Fruit fly (Drosophila melanogaster) whole organism, embryonic: ENCODE data around the gene TBC1D16.

Experiments used
- Atf3 ChIP-seq: fragments of 200-800 bp; sonication (Bioruptor generic); optimal IDR thresholded peaks from 3 replicates; lab custom pipeline; 2016; ENCODE audit warnings: missing biosample characterization, missing genetic modification characterization
- Bgb ChIP-seq: fragments of 200-800 bp; sonication (Bioruptor generic); IDR thresholded peaks from 2 replicates; pipeline ENCODE4 v1.3.6; 2022; ENCODE audit warnings: missing biosample characterization, missing genetic modification characterization; ENCODE audit not compliant: partially characterized antibody
- CG11456 ChIP-seq: fragments of 200-800 bp; sonication (Bioruptor generic); IDR thresholded peaks from 3 replicates; pipeline ENCODE4 v1.3.6; 2022; ENCODE audit warnings: missing biosample characterization, missing genetic modification characterization
- CG12155 ChIP-seq: fragments of 200-800 bp; sonication (Bioruptor generic); optimal IDR thresholded peaks from 3 replicates; lab custom pipeline; 2016; ENCODE audit warnings: missing biosample characterization, missing genetic modification characterization
- CG13624 ChIP-seq: fragments of 200-800 bp; sonication (Bioruptor generic); optimal IDR thresholded peaks from 2 replicates; lab custom pipeline; 2016; ENCODE audit warnings: missing biosample characterization, missing genetic modification characterization
- CG13775 ChIP-seq: fragments of 200-800 bp; sonication (Bioruptor generic); optimal IDR thresholded peaks from 3 replicates; lab custom pipeline; 2017; ENCODE audit warnings: missing biosample characterization, mild to moderate bottlenecking, missing genetic modification characterization
- CG15011 ChIP-seq: fragments of 200-800 bp; sonication (Bioruptor generic); optimal IDR thresholded peaks from 3 replicates; lab custom pipeline; 2018; ENCODE audit warnings: missing biosample characterization, mild to moderate bottlenecking, missing genetic modification characterization
- CG1602 ChIP-seq: fragments of 200-800 bp; sonication (Bioruptor generic); optimal IDR thresholded peaks from 3 replicates; lab custom pipeline; 2016; ENCODE audit warnings: missing biosample characterization, missing genetic modification characterization
- CG18011 ChIP-seq: fragments of 200-800 bp; sonication (Bioruptor generic); optimal IDR thresholded peaks from 2 replicates; lab custom pipeline; 2017; ENCODE audit warnings: missing biosample characterization, missing genetic modification characterization, mild to moderate bottlenecking, moderate library complexity, missing genotype
- CG18619 ChIP-seq: fragments of 200-800 bp; sonication (Bioruptor generic); optimal IDR thresholded peaks from 3 replicates; lab custom pipeline; 2017; ENCODE audit warnings: missing biosample characterization, mild to moderate bottlenecking, missing genetic modification characterization
- CG2120 ChIP-seq: fragments of 200-800 bp; sonication (Bioruptor generic); optimal IDR thresholded peaks from 3 replicates; lab custom pipeline; 2016; ENCODE audit warnings: missing biosample characterization, missing genetic modification characterization
- CG34376 ChIP-seq: fragments of 200-800 bp; sonication (Bioruptor generic); optimal IDR thresholded peaks from 2 replicates; lab custom pipeline; 2018; ENCODE audit warnings: missing biosample characterization, mild to moderate bottlenecking, missing genetic modification characterization
- CG9876 ChIP-seq: fragments of 200-800 bp; sonication (Bioruptor generic); optimal IDR thresholded peaks from 2 replicates; lab custom pipeline; 2016; ENCODE audit warnings: missing biosample characterization, missing genetic modification characterization
- Deaf1 ChIP-seq: fragments of 200-800 bp; optimal IDR thresholded peaks from 3 replicates; lab custom pipeline; 2019; ENCODE audit warnings: missing biosample characterization, mild to moderate bottlenecking, missing genetic modification characterization, moderate library complexity
- Doc3 ChIP-seq: fragments of 200-800 bp; sonication (Bioruptor generic); IDR thresholded peaks from 3 replicates; pipeline ENCODE4 v1.3.6; 2022; ENCODE audit warnings: missing biosample characterization, missing genetic modification characterization; ENCODE audit not compliant: partially characterized antibody
- Drgx ChIP-seq: fragments of 200-800 bp; sonication (Bioruptor generic); IDR thresholded peaks from 2 replicates; pipeline ENCODE4 v1.3.6; 2022; ENCODE audit warnings: missing biosample characterization, missing genetic modification characterization
- Gug ChIP-seq: fragments of 200-800 bp; sonication (Bioruptor generic); IDR thresholded peaks from 4 replicates; pipeline ENCODE4 v1.3.6; 2022; ENCODE audit warnings: missing biosample characterization, missing genetic modification characterization
- H2.0 ChIP-seq: fragments of 200-800 bp; sonication (Bioruptor generic); IDR thresholded peaks from 2 replicates; pipeline ENCODE4 v1.3.6; 2022; ENCODE audit warnings: missing biosample characterization, missing genetic modification characterization
- HLH4C ChIP-seq: fragments of 200-800 bp; sonication (Bioruptor generic); IDR thresholded peaks from 3 replicates; pipeline ENCODE4 v1.3.6; 2022; ENCODE audit warnings: missing biosample characterization, missing genetic modification characterization; ENCODE audit not compliant: partially characterized antibody
- Hmr ChIP-seq: fragments of 200-800 bp; sonication (Bioruptor generic); optimal IDR thresholded peaks from 3 replicates; lab custom pipeline; 2017; ENCODE audit warnings: mild to moderate bottlenecking, missing biosample characterization, missing genetic modification reagents, missing genetic modification characterization
- Jarid2 ChIP-seq: fragments of 200-800 bp; sonication (Bioruptor generic); optimal IDR thresholded peaks from 3 replicates; lab custom pipeline; 2017; ENCODE audit warnings: mild to moderate bottlenecking, missing biosample characterization, missing genetic modification reagents, missing genetic modification characterization
- Lpt ChIP-seq: fragments of >200 bp; optimal IDR thresholded peaks from 2 replicates; lab custom pipeline; 2018; ENCODE audit warnings: missing biosample characterization, missing genetic modification characterization
- Meics ChIP-seq: fragments of 200-800 bp; sonication (Bioruptor generic); optimal IDR thresholded peaks from 2 replicates; lab custom pipeline; 2017; ENCODE audit warnings: missing biosample characterization, mild to moderate bottlenecking, missing genetic modification characterization
- Mes4 ChIP-seq: fragments of 200-800 bp; sonication (Bioruptor generic); optimal IDR thresholded peaks from 2 replicates; lab custom pipeline; 2016; ENCODE audit warnings: missing biosample characterization, missing genetic modification characterization
- PHDP ChIP-seq: fragments of 200-800 bp; sonication (Bioruptor generic); optimal IDR thresholded peaks from 3 replicates; lab custom pipeline; 2018; ENCODE audit warnings: missing biosample characterization, mild to moderate bottlenecking, missing genetic modification characterization, moderate library complexity
- Sox102F ChIP-seq: fragments of 200-800 bp; sonication (Bioruptor generic); optimal IDR thresholded peaks from 2 replicates; lab custom pipeline; 2018; ENCODE audit warnings: missing biosample characterization, mild to moderate bottlenecking, missing genetic modification characterization, moderate library complexity
- Ssrp ChIP-seq: fragments of 200-800 bp; sonication (Bioruptor generic); optimal IDR thresholded peaks from 2 replicates; lab custom pipeline; 2018; ENCODE audit warnings: missing biosample characterization, mild to moderate bottlenecking, missing genetic modification characterization, moderate library complexity
- bowl ChIP-seq: fragments of 200-800 bp; sonication (Bioruptor generic); IDR thresholded peaks from 2 replicates; pipeline ENCODE4 v1.3.6; 2022; ENCODE audit warnings: missing biosample characterization, missing genetic modification characterization
- chinmo ChIP-seq: fragments of 200-800 bp; sonication (Bioruptor generic); IDR thresholded peaks from 4 replicates; pipeline ENCODE4 v1.3.6; 2022; ENCODE audit warnings: missing biosample characterization, missing genetic modification characterization; ENCODE audit not compliant: partially characterized antibody
- croc ChIP-seq: fragments of 200-800 bp; sonication (Bioruptor generic); conservative IDR thresholded peaks from 3 replicates; pipeline ENCODE4 v1.3.6; 2022; ENCODE audit warnings: missing biosample characterization, missing genetic modification characterization
- disco-r ChIP-seq: fragments of 200-800 bp; sonication (Bioruptor generic); optimal IDR thresholded peaks from 2 replicates; lab custom pipeline; 2016; ENCODE audit warnings: missing biosample characterization, missing genetic modification characterization
- eyg ChIP-seq: fragments of 200-800 bp; sonication (Bioruptor generic); optimal IDR thresholded peaks from 3 replicates; lab custom pipeline; 2016; ENCODE audit warnings: missing biosample characterization, missing genetic modification characterization
- gfzf ChIP-seq: fragments of 200-800 bp; sonication (Bioruptor generic); optimal IDR thresholded peaks from 2 replicates; lab custom pipeline; 2016; ENCODE audit warnings: missing biosample characterization, mild to moderate bottlenecking, missing genetic modification characterization, moderate library complexity
- grau ChIP-seq: fragments of 200-800 bp; optimal IDR thresholded peaks from 3 replicates; lab custom pipeline; 2019; ENCODE audit warnings: missing biosample characterization, mild to moderate bottlenecking, missing genetic modification characterization, moderate library complexity
- hbn ChIP-seq: fragments of 200-800 bp; sonication (Bioruptor generic); IDR thresholded peaks from 2 replicates; pipeline ENCODE4 v1.3.6; 2022; ENCODE audit warnings: missing biosample characterization, missing genetic modification characterization; ENCODE audit not compliant: partially characterized antibody
- ind ChIP-seq: fragments of 200-800 bp; sonication (Bioruptor generic); optimal IDR thresholded peaks from 3 replicates; lab custom pipeline; 2016; ENCODE audit warnings: missing biosample characterization, missing genetic modification characterization
- inv ChIP-seq: fragments of 200-800 bp; sonication (Bioruptor generic); IDR thresholded peaks from 2 replicates; pipeline ENCODE4 v1.3.6; 2022; ENCODE audit warnings: missing biosample characterization, missing genetic modification characterization; ENCODE audit not compliant: partially characterized antibody
- jigr1 ChIP-seq: fragments of 200-800 bp; sonication (Bioruptor generic); IDR thresholded peaks from 3 replicates; pipeline ENCODE4 v1.3.6; 2022; ENCODE audit warnings: missing biosample characterization, missing genetic modification characterization
- kni ChIP-seq: fragments of 200-800 bp; sonication (Bioruptor generic); optimal IDR thresholded peaks from 3 replicates; lab custom pipeline; 2017; ENCODE audit warnings: mild to moderate bottlenecking, missing biosample characterization, missing genetic modification reagents, missing genetic modification characterization
- luna ChIP-seq: fragments of 200-800 bp; sonication (Bioruptor generic); optimal IDR thresholded peaks from 2 replicates; lab custom pipeline; 2016; ENCODE audit warnings: missing biosample characterization, missing genetic modification characterization
- mirr ChIP-seq: fragments of 200-800 bp; sonication (Bioruptor generic); optimal IDR thresholded peaks from 3 replicates; lab custom pipeline; 2018; ENCODE audit warnings: missing biosample characterization, mild to moderate bottlenecking, missing genetic modification characterization
- org-1 ChIP-seq: fragments of 200-800 bp; sonication (Bioruptor generic); optimal IDR thresholded peaks from 2 replicates; lab custom pipeline; 2017; ENCODE audit warnings: missing biosample characterization, missing genetic modification characterization
- sens-2 ChIP-seq: fragments of 200-800 bp; sonication (Bioruptor generic); IDR thresholded peaks from 2 replicates; pipeline ENCODE4 v1.3.6; 2022; ENCODE audit warnings: missing biosample characterization, missing genetic modification characterization
- sisA ChIP-seq: fragments of 200-800 bp; sonication (Bioruptor generic); IDR thresholded peaks from 2 replicates; pipeline ENCODE4 v1.3.6; 2022; ENCODE audit warnings: missing biosample characterization, missing genetic modification characterization
- so ChIP-seq: fragments of 200-800 bp; sonication (Bioruptor generic); IDR thresholded peaks from 3 replicates; pipeline ENCODE4 v1.3.6; 2022; ENCODE audit warnings: missing biosample characterization, missing genetic modification characterization
- sob ChIP-seq: fragments of 200-800 bp; sonication (Bioruptor generic); IDR thresholded peaks from 2 replicates; pipeline ENCODE4 v1.3.6; 2022; ENCODE audit warnings: missing biosample characterization, missing genetic modification characterization
- sr ChIP-seq: fragments of 200-800 bp; sonication (Bioruptor generic); IDR thresholded peaks from 3 replicates; pipeline ENCODE4 v1.3.6; 2022; ENCODE audit warnings: missing biosample characterization, missing genetic modification characterization
- stc ChIP-seq: fragments of 200-800 bp; sonication (Bioruptor generic); IDR thresholded peaks from 2 replicates; pipeline ENCODE4 v1.3.6; 2022; ENCODE audit warnings: missing biosample characterization, missing genetic modification characterization
- trh ChIP-seq: fragments of 200-800 bp; sonication (Bioruptor generic); optimal IDR thresholded peaks from 2 replicates; lab custom pipeline; 2016; ENCODE audit warnings: missing biosample characterization, missing genetic modification characterization
- unpg ChIP-seq: fragments of 200-800 bp; sonication (Bioruptor generic); optimal IDR thresholded peaks from 3 replicates; lab custom pipeline; 2018; ENCODE audit warnings: missing biosample characterization, mild to moderate bottlenecking, missing genetic modification characterization, moderate library complexity
- vnd ChIP-seq: fragments of 200-800 bp; sonication (Bioruptor generic); IDR thresholded peaks from 3 replicates; pipeline ENCODE4 v1.3.6; 2022; ENCODE audit warnings: missing biosample characterization, missing genetic modification characterization; ENCODE audit not compliant: partially characterized antibody
- z ChIP-seq: fragments of 200-800 bp; sonication (Bioruptor generic); IDR thresholded peaks from 3 replicates; pipeline ENCODE4 v1.3.6; 2022; ENCODE audit warnings: missing biosample characterization, missing genetic modification characterization

TBC1D16 gene

dm6 chr2L:10474268-10474678, 38.8 kb upstream of the TBC1D16 start, which contains the start of gene RluA-1 (continued):
- TF ChIP-seq CG11456 (GFP tag; lab: Robert Waterston, UW) (peak; percentile 99), unpg (GFP tag; lab: Kevin White, UChicago) (peak; percentile 100), ind (peak; percentile 99), H2.0 (peak; percentile 99), PHDP (tag; lab: Kevin White, UChicago) (peak; percentile 100), Lpt (GFP tag; lab: Kevin White, UChicago) (no peak), sr (GFP tag; lab: Robert Waterston, UW) (peak; percentile 91), CG9876 (GFP tag; lab: Kevin White, UChicago) (peak; percentile 72), so (GFP tag; lab: Robert Waterston, UW) (peak; percentile 97), CG18619 (GFP tag; lab: Kevin White, UChicago) (peak; percentile 99), sens-2 (GFP tag; lab: Robert Waterston, UW) (peak; percentile 98), disco-r (GFP tag; lab: Kevin White, UChicago) (peak; percentile 87), CG13624 (GFP tag; lab: Kevin White, UChicago) (peak; percentile 92), CG34376 (peak; percentile 97), jigr1 (GFP tag; lab: Robert Waterston, UW) (peak; percentile 94), org-1 (peak; percentile 99), sisA (GFP tag; lab: Robert Waterston, UW) (peak; percentile 90; the same call in 1 of the 2 replicates), Deaf1 (tag; lab: Kevin White, UChicago) (peak; percentile 91), luna (GFP tag; lab: Kevin White, UChicago) (no peak), Sox102F (peak; percentile 100), stc (peak; percentile 100), CG18011 (GFP tag; lab: Kevin White, UChicago) (peak; percentile 92), z (GFP tag; lab: Robert Waterston, UW) (peak; percentile 86), CG13775 (GFP tag; lab: Kevin White, UChicago) (peak; percentile 99), inv (peak; percentile 57), Bgb (GFP tag; lab: Robert Waterston, UW) (peak; percentile 53), mirr (peak; percentile 97), Doc3 (GFP tag; lab: Robert Waterston, UW) (peak; percentile 56; the same call in 2 of the 3 replicates), gfzf (peak; percentile 4), trh (peak; percentile 98), Drgx (GFP tag; lab: Robert Waterston, UW) (peak; percentile 99), bowl (GFP tag; lab: Robert Waterston, UW) (peak; percentile 99), Ssrp (tag; lab: Kevin White, UChicago) (peak; percentile 100), Jarid2 (GFP tag; lab: Kevin White, UChicago) (peak; percentile 94), Meics (GFP tag; lab: Kevin White, UChicago) (peak; percentile 99), kni (GFP tag; lab: Kevin White, UChicago) (peak; percentile 94)

dm6 chr2L:10472257-10472656, 36.8 kb upstream of the TBC1D16 start:
- peak; percentile 26 for TF ChIP-seq Hmr (GFP tag; lab: Kevin White, UChicago)
- no peak for TF ChIP-seq vnd (GFP tag; lab: Robert Waterston, UW)
- TF ChIP-seq Gug = no peak
- no peak for TF ChIP-seq Ssrp (tag; lab: Kevin White, UChicago)
- no peak for TF ChIP-seq Atf3
- no peak for TF ChIP-seq eyg
- TF ChIP-seq CG12155 (GFP tag; lab: Kevin White, UChicago) = no peak
- TF ChIP-seq CG1602 (GFP tag; lab: Kevin White, UChicago) = no peak
- no peak for TF ChIP-seq HLH4C (GFP tag; lab: Robert Waterston, UW)
- no peak for TF ChIP-seq grau (tag; lab: Kevin White, UChicago)
- TF ChIP-seq unpg (GFP tag; lab: Kevin White, UChicago) = peak; percentile 23
- TF ChIP-seq sob (GFP tag; lab: Robert Waterston, UW) = no peak
- no peak for TF ChIP-seq CG15011
- TF ChIP-seq croc = no peak
- no peak for TF ChIP-seq chinmo (GFP tag; lab: Robert Waterston, UW)
- TF ChIP-seq Mes4 (GFP tag; lab: Kevin White, UChicago) = no peak
- no peak for TF ChIP-seq CG2120 (GFP tag; lab: Kevin White, UChicago)
- TF ChIP-seq sens-2 (GFP tag; lab: Robert Waterston, UW) = no peak
- TF ChIP-seq hbn (GFP tag; lab: Robert Waterston, UW) = no peak
